Fruit fly (Drosophila melanogaster) whole organism, prepupa: Measurements from ENCODE around the gene CG11241.
"Not testable (repeated sequence)": the region's sequence is repeated elsewhere in the genome, so short reads cannot be mapped to it uniquely, and the experiment has no call there.

Source experiments
- Blimp-1 ChIP-seq: fragments of 200-800 bp; sonication (Bioruptor generic); optimal IDR thresholded peaks from 3 replicates; lab custom pipeline; 2017; ENCODE audit warnings: missing biosample characterization, missing genetic modification characterization, mild to moderate bottlenecking, moderate library complexity, missing genetic modification reagents
- CG10631 ChIP-seq: fragments of 200-800 bp; sonication (Bioruptor generic); optimal IDR thresholded peaks from 2 replicates; lab custom pipeline; 2016; ENCODE audit warnings: missing biosample characterization, missing genetic modification characterization
- CG11762 ChIP-seq: fragments of 200-800 bp; sonication (Bioruptor generic); optimal IDR thresholded peaks from 3 replicates; lab custom pipeline; 2016; ENCODE audit warnings: missing biosample characterization, missing genetic modification characterization; ENCODE audit not compliant: insufficient read depth
- CG11902 ChIP-seq: fragments of 200-800 bp; sonication (Bioruptor generic); optimal IDR thresholded peaks from 3 replicates; lab custom pipeline; 2016; ENCODE audit warnings: missing biosample characterization, missing genetic modification characterization
- CG1621 ChIP-seq: fragments of 200-800 bp; sonication (Bioruptor generic); optimal IDR thresholded peaks from 3 replicates; lab custom pipeline; 2018; ENCODE audit warnings: missing biosample characterization, mild to moderate bottlenecking, missing genetic modification characterization
- CG16779 ChIP-seq: fragments of 200-800 bp; sonication (Bioruptor generic); optimal IDR thresholded peaks from 3 replicates; lab custom pipeline; 2017; ENCODE audit warnings: missing biosample characterization, mild to moderate bottlenecking, missing genetic modification characterization
- CG3032 ChIP-seq: fragments of 200-800 bp; optimal IDR thresholded peaks from 2 replicates; lab custom pipeline; 2019; ENCODE audit warnings: missing biosample characterization, mild to moderate bottlenecking, missing genetic modification characterization, moderate library complexity
- CG32006 ChIP-seq: fragments of 200-800 bp; sonication (Bioruptor generic); optimal IDR thresholded peaks from 3 replicates; lab custom pipeline; 2017; ENCODE audit warnings: missing biosample characterization, mild to moderate bottlenecking, missing genetic modification characterization
- CG34406 ChIP-seq: fragments of 200-800 bp; sonication (Bioruptor generic); optimal IDR thresholded peaks from 3 replicates; lab custom pipeline; 2016; ENCODE audit warnings: missing biosample characterization, missing genetic modification characterization
- CG3919 ChIP-seq: fragments of 200-800 bp; sonication (Bioruptor generic); optimal IDR thresholded peaks from 3 replicates; lab custom pipeline; 2016; ENCODE audit warnings: missing biosample characterization, missing genetic modification characterization
- CG4318 ChIP-seq: fragments of 200-800 bp; sonication (Bioruptor generic); optimal IDR thresholded peaks from 3 replicates; lab custom pipeline; 2017; ENCODE audit warnings: missing biosample characterization, mild to moderate bottlenecking, missing genetic modification characterization
- CG6163 ChIP-seq: fragments of 200-800 bp; sonication (Bioruptor generic); IDR thresholded peaks from 3 replicates; pipeline ENCODE4 v1.3.6; 2022; ENCODE audit warnings: missing biosample characterization, missing genetic modification characterization
- CG6792 ChIP-seq: fragments of 200-800 bp; sonication (Bioruptor generic); optimal IDR thresholded peaks from 3 replicates; lab custom pipeline; 2016; ENCODE audit warnings: missing biosample characterization, missing genetic modification characterization
- CG6808 ChIP-seq: fragments of 200-800 bp; sonication (Bioruptor generic); optimal IDR thresholded peaks from 3 replicates; lab custom pipeline; 2017; ENCODE audit warnings: missing biosample characterization, missing genetic modification characterization, mild to moderate bottlenecking, moderate library complexity, missing genetic modification reagents
- CG7368 ChIP-seq: fragments of 200-800 bp; sonication (Bioruptor generic); optimal IDR thresholded peaks from 3 replicates; lab custom pipeline; 2016; ENCODE audit warnings: missing biosample characterization, missing genetic modification characterization
- CG8119 ChIP-seq: fragments of 200-800 bp; sonication (Bioruptor generic); IDR thresholded peaks from 3 replicates; pipeline ENCODE4 v1.3.6; 2022; ENCODE audit warnings: missing biosample characterization, missing genetic modification characterization
- CG8319 ChIP-seq: fragments of 200-800 bp; sonication (Bioruptor generic); optimal IDR thresholded peaks from 3 replicates; lab custom pipeline; 2016; ENCODE audit warnings: missing biosample characterization, missing genetic modification characterization
- CG8632 ChIP-seq: fragments of 200-800 bp; sonication (Bioruptor generic); optimal IDR thresholded peaks from 3 replicates; lab custom pipeline; 2016; ENCODE audit warnings: missing biosample characterization, missing genetic modification characterization
- Eip75B ChIP-seq: fragments of 200-800 bp; sonication (Bioruptor generic); optimal IDR thresholded peaks from 3 replicates; lab custom pipeline; 2016; ENCODE audit warnings: missing biosample characterization, missing genetic modification characterization
- Eip78C ChIP-seq: fragments of 200-800 bp; sonication (Bioruptor generic); peaks from one replicate; lab custom pipeline; 2016; ENCODE audit warnings: missing biosample characterization, missing genetic modification characterization
- Eip93F ChIP-seq: fragments of 200-800 bp; sonication (Bioruptor generic); optimal IDR thresholded peaks from 2 replicates; lab custom pipeline; 2016; ENCODE audit warnings: missing biosample characterization, mild to moderate bottlenecking, missing genetic modification characterization
- Ets21C ChIP-seq: fragments of 200-800 bp; sonication (Bioruptor generic); optimal IDR thresholded peaks from 3 replicates; lab custom pipeline; 2016; ENCODE audit warnings: missing biosample characterization, missing genetic modification characterization
- Ets96B ChIP-seq: fragments of 200-800 bp; optimal IDR thresholded peaks from 2 replicates; lab custom pipeline; 2019; ENCODE audit warnings: missing biosample characterization, mild to moderate bottlenecking, missing genetic modification characterization, moderate library complexity
- Gug ChIP-seq: fragments of 200-800 bp; sonication (Bioruptor generic); IDR thresholded peaks from 2 replicates; pipeline ENCODE4 v1.3.6; 2022; ENCODE audit warnings: missing biosample characterization, missing genetic modification characterization
- Hr38 ChIP-seq: sonication (Bioruptor generic); optimal IDR thresholded peaks from 2 replicates; lab custom pipeline; 2016; ENCODE audit warnings: missing biosample characterization, missing genetic modification characterization
- Hr39 ChIP-seq: fragments of 200-800 bp; sonication (Bioruptor generic); optimal IDR thresholded peaks from 2 replicates; lab custom pipeline; 2016; ENCODE audit warnings: missing biosample characterization, missing genetic modification characterization
- Hr4 ChIP-seq: fragments of 200-800 bp; sonication (Bioruptor generic); optimal IDR thresholded peaks from 3 replicates; lab custom pipeline; 2016; ENCODE audit warnings: missing biosample characterization, missing genetic modification characterization
- Lpt ChIP-seq: fragments of 200-800 bp; sonication (Bioruptor generic); optimal IDR thresholded peaks from 3 replicates; lab custom pipeline; 2016; ENCODE audit warnings: missing biosample characterization, missing genetic modification characterization
- Met ChIP-seq: fragments of 200-800 bp; sonication (Bioruptor generic); optimal IDR thresholded peaks from 3 replicates; lab custom pipeline; 2016; ENCODE audit warnings: missing biosample characterization, missing genetic modification characterization
- Smox ChIP-seq: fragments of 200-800 bp; sonication (Bioruptor generic); optimal IDR thresholded peaks from 3 replicates; lab custom pipeline; 2016; ENCODE audit warnings: missing biosample characterization, missing genetic modification characterization
- Sox14 ChIP-seq: fragments of 200-800 bp; sonication (Bioruptor generic); optimal IDR thresholded peaks from 3 replicates; lab custom pipeline; 2016; ENCODE audit warnings: missing biosample characterization, missing genetic modification characterization
- Sox15 ChIP-seq: fragments of 200-800 bp; sonication (Bioruptor generic); optimal IDR thresholded peaks from 3 replicates; lab custom pipeline; 2016; ENCODE audit warnings: missing biosample characterization, missing genetic modification characterization
- achi ChIP-seq: fragments of 200-800 bp; sonication (Bioruptor generic); optimal IDR thresholded peaks from 3 replicates; lab custom pipeline; 2016; ENCODE audit warnings: missing biosample characterization, missing genetic modification characterization
- cyc ChIP-seq: fragments of 200-800 bp; sonication (Bioruptor generic); optimal IDR thresholded peaks from 3 replicates; lab custom pipeline; 2016; ENCODE audit warnings: missing biosample characterization, missing genetic modification characterization
- dac ChIP-seq: fragments of 200-800 bp; sonication (Bioruptor generic); optimal IDR thresholded peaks from 2 replicates; lab custom pipeline; 2017; ENCODE audit warnings: missing biosample characterization, mild to moderate bottlenecking, missing genetic modification characterization
- dsx ChIP-seq: fragments of 200-800 bp; optimal IDR thresholded peaks from 3 replicates; lab custom pipeline; 2019; ENCODE audit warnings: missing biosample characterization, mild to moderate bottlenecking, missing genetic modification characterization, moderate library complexity; ENCODE audit not compliant: poor library complexity, severe bottlenecking
- eg ChIP-seq: fragments of 200-800 bp; sonication (Bioruptor generic); IDR thresholded peaks from 3 replicates; pipeline ENCODE4 v1.3.6; 2022; ENCODE audit warnings: missing biosample characterization, missing genetic modification characterization
- esn ChIP-seq: fragments of 200-800 bp; sonication (Bioruptor generic); optimal IDR thresholded peaks from 2 replicates; lab custom pipeline; 2016; ENCODE audit warnings: missing biosample characterization, mild to moderate bottlenecking, missing genetic modification characterization, moderate library complexity
- fd59A ChIP-seq: fragments of 200-800 bp; sonication (Bioruptor generic); optimal IDR thresholded peaks from 2 replicates; lab custom pipeline; 2017; ENCODE audit warnings: missing biosample characterization, mild to moderate bottlenecking, missing genetic modification characterization, missing genetic modification reagents
- fkh ChIP-seq: fragments of 200-800 bp; sonication (Bioruptor generic); optimal IDR thresholded peaks from 3 replicates; lab custom pipeline; 2017; ENCODE audit warnings: missing biosample characterization, mild to moderate bottlenecking, missing genetic modification characterization, moderate library complexity
- lz ChIP-seq: fragments of 200-800 bp; sonication (Bioruptor generic); optimal IDR thresholded peaks from 3 replicates; lab custom pipeline; 2016; ENCODE audit warnings: missing biosample characterization, missing genetic modification characterization
- net ChIP-seq: fragments of 200-800 bp; sonication (Bioruptor generic); optimal IDR thresholded peaks from 3 replicates; lab custom pipeline; 2016; ENCODE audit warnings: missing biosample characterization, missing genetic modification characterization
- pdm3 ChIP-seq: fragments of 200-800 bp; sonication (Bioruptor generic); optimal IDR thresholded peaks from 3 replicates; lab custom pipeline; 2016; ENCODE audit warnings: missing biosample characterization, missing genetic modification characterization
- salr ChIP-seq, 2 experiments: fragments of 200-800 bp; sonication (Bioruptor generic); optimal IDR thresholded peaks; 3 replicates each; lab custom pipeline; 2016 to 2018; ENCODE audit warnings: missing biosample characterization in 2 of 2, missing genetic modification characterization in 2 of 2, mild to moderate bottlenecking in 1 of 2
- spab ChIP-seq: fragments of 200-800 bp; sonication (Bioruptor generic); optimal IDR thresholded peaks from 2 replicates; lab custom pipeline; 2017; ENCODE audit warnings: missing biosample characterization, mild to moderate bottlenecking, missing genetic modification characterization, missing genetic modification reagents
- ss ChIP-seq, 2 experiments: fragments of 200-800 bp; sonication (Bioruptor generic); optimal IDR thresholded peaks; 2 replicates in 1 of 2; 3 replicates in 1 of 2; lab custom pipeline; 2017 to 2018; ENCODE audit warnings: mild to moderate bottlenecking in 2 of 2, missing biosample characterization in 2 of 2, missing genetic modification characterization in 2 of 2, moderate library complexity in 1 of 2
- topi ChIP-seq: fragments of 200-800 bp; sonication (Bioruptor generic); optimal IDR thresholded peaks from 3 replicates; lab custom pipeline; 2016; ENCODE audit warnings: missing biosample characterization, missing genetic modification characterization
- vri ChIP-seq: fragments of 200-800 bp; sonication (Bioruptor generic); optimal IDR thresholded peaks from 3 replicates; lab custom pipeline; 2016; ENCODE audit warnings: missing biosample characterization, mild to moderate bottlenecking, missing genetic modification characterization

The CG11241 gene

DNA sequence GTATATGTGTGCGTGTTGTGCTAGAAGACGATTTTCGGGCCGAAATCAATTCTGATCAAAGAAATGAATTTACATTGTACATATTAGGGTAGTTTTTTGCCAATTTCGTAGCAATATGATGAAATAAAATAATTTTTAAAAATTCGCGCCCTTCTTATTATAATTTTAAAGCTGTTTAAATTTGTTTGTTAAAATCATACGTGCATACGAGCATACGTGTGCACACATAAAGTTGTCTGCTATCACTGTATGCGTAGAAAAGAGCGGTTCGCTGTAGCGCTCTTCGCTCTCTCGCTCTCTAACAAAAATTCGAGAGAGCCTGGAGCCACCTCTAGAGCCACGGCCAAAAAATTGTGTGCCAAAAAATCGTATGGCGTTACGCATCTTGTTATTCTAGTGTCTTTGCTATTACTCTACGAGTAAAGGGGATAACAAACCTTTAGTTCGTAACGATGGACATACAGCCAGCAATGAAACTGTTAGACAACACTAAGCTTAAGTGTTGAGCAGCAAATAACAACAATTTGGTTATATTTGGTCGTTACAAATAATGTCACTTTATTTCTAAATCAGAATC is 17.4 kb downstream of the CG11241 start, which contains the start of gene mael:
mael (plus strand) TSS at position 510 of the 577 bp plus-strand sequence.
- TF ChIP-seq CG6792 (GFP tag; lab: Kevin White, UChicago); Met (GFP tag; lab: Kevin White, UChicago); vri: not testable (repeated sequence)

DNA sequence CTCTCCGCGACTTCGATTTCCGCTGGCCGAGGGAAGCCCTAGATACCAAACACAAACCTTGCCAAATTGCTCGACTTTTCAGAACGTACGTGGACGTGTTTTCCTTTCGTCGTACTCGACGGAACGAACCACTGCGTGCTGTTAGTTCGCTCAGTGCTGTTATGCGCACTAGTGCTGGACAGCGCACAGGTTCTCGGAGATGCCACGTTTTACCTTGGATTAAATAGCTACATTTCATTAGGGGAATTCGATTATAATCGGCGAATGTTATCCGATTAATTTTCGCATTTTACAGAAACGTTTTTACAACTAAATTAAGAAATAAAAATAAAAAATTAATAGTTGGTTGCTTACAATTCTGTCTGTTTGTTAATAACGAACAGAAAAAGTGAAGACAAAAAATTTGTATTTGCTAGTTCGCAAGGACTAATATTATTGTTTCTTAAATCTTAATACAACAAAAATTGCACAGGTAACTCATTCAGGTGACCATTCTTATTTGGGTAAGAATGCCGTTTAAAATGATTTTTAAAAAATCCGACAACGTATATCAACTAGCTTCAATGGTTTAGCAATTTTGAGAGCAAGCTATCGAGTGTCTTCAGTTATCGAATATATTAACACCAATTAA is 21.0 kb downstream of the CG11241 start, which contains the start of the genes ArfGAP3 and CG32452:
ArfGAP3 (minus strand) TSS at position 441 of the 631 bp plus-strand sequence.
CG32452 (plus strand) TSS at position 592 of the 631 bp plus-strand sequence.
- TF ChIP-seq topi: peak; percentile 67
- TF ChIP-seq Hr39 (GFP tag; lab: Kevin White, UChicago): peak; percentile 71
- TF ChIP-seq CG3919 (GFP tag; lab: Kevin White, UChicago): peak; percentile 72
- TF ChIP-seq achi (GFP tag; lab: Kevin White, UChicago): peak; percentile 71
- peak; percentile 63 for TF ChIP-seq Gug (GFP tag; lab: Robert Waterston, UW)
- peak; percentile 48 for TF ChIP-seq CG34406
- peak; percentile 78 for TF ChIP-seq CG6163 (GFP tag; lab: Robert Waterston, UW)
- peak; percentile 43 for TF ChIP-seq CG7368
- peak; percentile 50 for TF ChIP-seq CG1621 (tag; lab: Kevin White, UChicago)
- TF ChIP-seq fkh (GFP tag; lab: Kevin White, UChicago): no peak
- peak; percentile 68 for TF ChIP-seq cyc (GFP tag; lab: Kevin White, UChicago)
- TF ChIP-seq Eip75B: peak; percentile 79
- peak; percentile 75 for TF ChIP-seq CG10631 (GFP tag; lab: Kevin White, UChicago)
- no peak for TF ChIP-seq Smox (GFP tag; lab: Kevin White, UChicago)
- peak; percentile 48 for TF ChIP-seq CG8632
- peak; percentile 51 for TF ChIP-seq CG4318
- peak; percentile 55 for TF ChIP-seq Sox15 (GFP tag; lab: Kevin White, UChicago)
- no peak for TF ChIP-seq spab
- peak; percentile 71 for TF ChIP-seq CG32006 (GFP tag; lab: Kevin White, UChicago)
- TF ChIP-seq CG11762 (GFP tag; lab: Kevin White, UChicago): peak; percentile 24
- TF ChIP-seq Ets21C: peak; percentile 54
- TF ChIP-seq Hr4: peak; percentile 76
- TF ChIP-seq Hr38: no peak
- TF ChIP-seq Lpt: peak; percentile 38
- peak; percentile 81 for TF ChIP-seq lz (GFP tag; lab: Kevin White, UChicago)
- TF ChIP-seq Blimp-1 (GFP tag; lab: Kevin White, UChicago): no peak
- TF ChIP-seq CG11902 (GFP tag; lab: Kevin White, UChicago): peak; percentile 55
- TF ChIP-seq fd59A: peak; percentile 6
- peak; percentile 76 for TF ChIP-seq Eip78C (GFP tag; lab: Kevin White, UChicago)
- peak; percentile 6 for TF ChIP-seq net (GFP tag; lab: Kevin White, UChicago)
- peak; percentile 85 for TF ChIP-seq eg (GFP tag; lab: Robert Waterston, UW)
- TF ChIP-seq ss (GFP tag; optimal IDR thresholded peaks at IDR 0.05; lab: Kevin White, UChicago): no peak
- TF ChIP-seq CG16779 (tag; lab: Kevin White, UChicago): no peak
- TF ChIP-seq Met (GFP tag; lab: Kevin White, UChicago): no peak
- peak; percentile 80 for TF ChIP-seq pdm3 (GFP tag; lab: Kevin White, UChicago)
- TF ChIP-seq dsx (GFP tag; lab: Kevin White, UChicago): peak; percentile 45
- peak; percentile 19 for TF ChIP-seq Eip93F (GFP tag; lab: Kevin White, UChicago)
- TF ChIP-seq CG8319 (GFP tag; lab: Kevin White, UChicago): peak; percentile 45
- TF ChIP-seq CG8119 (GFP tag; lab: Robert Waterston, UW): peak; percentile 63
- TF ChIP-seq dac (GFP tag; lab: Kevin White, UChicago): no peak
- TF ChIP-seq CG6808 (GFP tag; lab: Kevin White, UChicago): no peak
- TF ChIP-seq Ets96B (tag; lab: Kevin White, UChicago): peak; percentile 52
- TF ChIP-seq CG6792 (GFP tag; lab: Kevin White, UChicago): peak; percentile 34
- peak in 1 of 2 experiments; percentile 70 for TF ChIP-seq salr (GFP tag; optimal IDR thresholded peaks at IDR 0.05; lab: Kevin White, UChicago)
- TF ChIP-seq Sox14 (GFP tag; lab: Kevin White, UChicago): peak; percentile 54
- TF ChIP-seq CG3032 (tag; lab: Kevin White, UChicago): peak; percentile 62
- peak; percentile 79 for TF ChIP-seq esn (GFP tag; lab: Kevin White, UChicago)
